Fruit fly (Drosophila melanogaster): ENCODE measurements around the gene Acer.

The Acer gene

DNA sequence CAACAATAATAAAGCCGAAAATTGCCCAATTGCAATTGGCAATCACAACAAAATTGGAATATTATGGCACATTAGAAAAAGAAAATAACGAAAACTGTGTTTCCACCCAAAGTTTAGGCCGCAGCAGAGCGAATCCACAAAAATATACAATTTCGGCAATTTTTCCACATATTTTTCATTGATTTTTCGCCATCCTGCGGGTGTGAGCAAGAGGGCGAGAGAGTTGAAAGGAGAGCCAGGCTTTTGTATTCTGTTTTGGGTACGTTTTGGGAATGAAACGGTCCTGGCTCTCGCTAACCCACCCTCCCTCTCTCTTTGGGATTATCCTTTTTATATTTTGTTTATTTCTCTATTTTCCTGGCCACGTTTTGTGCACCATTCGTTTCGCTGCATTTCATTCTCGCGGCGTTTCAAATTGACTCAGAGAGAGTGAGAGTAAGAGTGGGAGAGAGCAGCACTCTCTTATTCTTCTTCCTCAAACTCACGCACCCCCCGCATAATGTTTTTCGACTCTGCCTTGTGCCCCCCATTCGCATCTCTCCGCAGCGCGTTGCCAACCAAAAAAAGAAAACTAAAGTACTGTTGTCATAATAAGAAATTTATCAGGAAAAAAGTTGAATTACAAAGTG is 22.1 kb downstream of the Acer start (continued):
- TF ChIP-seq Pdp1 (GFP tag; optimal IDR thresholded peaks at IDR 0.05) (peak in 1 of 2 experiments; percentile 38), sens (GFP tag) (peak; percentile 36), CG15479 (GFP tag; optimal IDR thresholded peaks at IDR 0.05) (peak; percentile 52), Poxn (GFP tag; IDR thresholded peaks at IDR 0.05) (no peak), Doc3 (GFP tag; IDR thresholded peaks at IDR 0.05; ENCODE audit: partially characterized antibody) (peak; percentile 50; the same call in 1 of the 3 replicates), Trl (optimal IDR thresholded peaks at IDR 0.05) (peak; percentile 87 to 99), Trl (GFP tag; optimal IDR thresholded peaks at IDR 0.05) (peak; percentile 30), vvl (GFP tag; IDR thresholded peaks at IDR 0.05) (peak; percentile 12; the same call in 1 of the 2 replicates), Chrac-16 (GFP tag; optimal IDR thresholded peaks at IDR 0.05) (no peak), pros (GFP tag; optimal IDR thresholded peaks at IDR 0.05) (peak; percentile 93), CG15601 (tag; optimal IDR thresholded peaks at IDR 0.05) (peak; percentile 12)

- no peak for TF ChIP-seq Fer1 (GFP tag; optimal IDR thresholded peaks at IDR 0.05)
- no peak for TF ChIP-seq hbn (GFP tag; IDR thresholded peaks at IDR 0.05; ENCODE audit: partially characterized antibody)
- peak; percentile 53 for TF ChIP-seq Med (GFP tag)
- TF ChIP-seq sens (GFP tag), result peak; percentile 15
- no peak for TF ChIP-seq Nf-YA (GFP tag; IDR thresholded peaks at IDR 0.05)
- TF ChIP-seq cg (GFP tag; optimal IDR thresholded peaks at IDR 0.05), result peak; percentile 28
- peak; percentile 5 for TF ChIP-seq twi (tag; optimal IDR thresholded peaks at IDR 0.05)
- TF ChIP-seq chm (GFP tag; IDR thresholded peaks at IDR 0.05), result peak; percentile 45; the same call in 1 of the 2 replicates
- peak; percentile 51; the same call in 1 of the 2 replicates for TF ChIP-seq crol (GFP tag; IDR thresholded peaks at IDR 0.05)
- TF ChIP-seq CG4360 (GFP tag; IDR thresholded peaks at IDR 0.05), result peak; percentile 76
- TF ChIP-seq nerfin-2 (GFP tag; IDR thresholded peaks at IDR 0.05; ENCODE audit: partially characterized antibody), result 0 out of 2 replicates have a peak, but pooled peaks have one; percentile 32
- TF ChIP-seq Sox102F (GFP tag; optimal IDR thresholded peaks at IDR 0.05), result no peak
- TF ChIP-seq CG12236 (GFP tag; optimal IDR thresholded peaks at IDR 0.05), result no peak
These were observed 22.9 kb downstream of the Acer start for dm6 chr2L:8544636-8545035.

dm6 chr2L:8545393-8546100 is 23.8 kb downstream of the Acer start:
- TF ChIP-seq nerfin-1 (tag; optimal IDR thresholded peaks at IDR 0.05), result no peak
- TF ChIP-seq CG32772 (GFP tag; IDR thresholded peaks at IDR 0.05), result no peak
- no peak for TF ChIP-seq CG6272 (GFP tag; IDR thresholded peaks at IDR 0.05)
- no peak for TF ChIP-seq CG2678 (tag; optimal IDR thresholded peaks at IDR 0.05)
- TF ChIP-seq Trl (optimal IDR thresholded peaks at IDR 0.05), result no peak
- TF ChIP-seq Trl (GFP tag; optimal IDR thresholded peaks at IDR 0.05), result no peak
- no peak for TF ChIP-seq CG17359 (tag; optimal IDR thresholded peaks at IDR 0.05)
- TF ChIP-seq CG34376 (GFP tag; optimal IDR thresholded peaks at IDR 0.05), result no peak
- no peak for TF ChIP-seq MTF-1 (GFP tag; optimal IDR thresholded peaks at IDR 0.05; ENCODE audit: borderline replicate concordance)
- no peak for TF ChIP-seq crp (GFP tag; optimal IDR thresholded peaks at IDR 0.05)
- no peak for TF ChIP-seq CG10959 (GFP tag; IDR thresholded peaks at IDR 0.05)
- no peak for TF ChIP-seq gt (GFP tag; IDR thresholded peaks at IDR 0.05)
- TF ChIP-seq kah (GFP tag; optimal IDR thresholded peaks at IDR 0.05), result no peak
- no peak for TF ChIP-seq CG14050 (GFP tag; IDR thresholded peaks at IDR 0.05)
- no peak for TF ChIP-seq kni (GFP tag; optimal IDR thresholded peaks at IDR 0.05)
- TF ChIP-seq CG34224 (GFP tag; IDR thresholded peaks at IDR 0.05; ENCODE audit: partially characterized antibody), result no peak
- no peak for TF ChIP-seq Scr (GFP tag; IDR thresholded peaks at IDR 0.05; ENCODE audit: partially characterized antibody)
- no peak for TF ChIP-seq Blimp-1 (GFP tag; optimal IDR thresholded peaks at IDR 0.05)
- no peak for TF ChIP-seq Poxn (GFP tag; IDR thresholded peaks at IDR 0.05)
- peak; percentile 15 for TF ChIP-seq CG2712 (tag; optimal IDR thresholded peaks at IDR 0.05)
- no peak for TF ChIP-seq D (optimal IDR thresholded peaks at IDR 0.05)
- peak; percentile 22 for TF ChIP-seq D (GFP tag; optimal IDR thresholded peaks at IDR 0.05)
- TF ChIP-seq Gsc (GFP tag; IDR thresholded peaks at IDR 0.05), result no peak
- no peak for TF ChIP-seq CG8290 (GFP tag; optimal IDR thresholded peaks at IDR 0.05)
- TF ChIP-seq CG8290 (tag; optimal IDR thresholded peaks at IDR 0.05), result no peak
- no peak for TF ChIP-seq zfh1 (GFP tag; IDR thresholded peaks at IDR 0.05)
